Fruit fly (Drosophila melanogaster) whole organism, pupa: ENCODE results near the gene grsm.

Source experiments
- CG12605 ChIP-seq: fragments of 200-800 bp; sonication (Bioruptor generic); IDR thresholded peaks from 2 replicates; pipeline ENCODE4 v1.3.6; 2022; ENCODE audit warnings: missing biosample characterization, missing genetic modification characterization
- CG13204 ChIP-seq: fragments of 200-800 bp; sonication (Bioruptor generic); optimal IDR thresholded peaks from 2 replicates; lab custom pipeline; 2018; ENCODE audit warnings: missing biosample characterization, mild to moderate bottlenecking, missing genetic modification characterization, moderate library complexity
- CG14655 ChIP-seq: fragments of 200-800 bp; sonication (Bioruptor generic); optimal IDR thresholded peaks from 3 replicates; lab custom pipeline; 2017; ENCODE audit warnings: mild to moderate bottlenecking, missing biosample characterization, missing genetic modification reagents, missing genetic modification characterization
- CG15710 ChIP-seq: fragments of 200-800 bp; sonication (Bioruptor generic); optimal IDR thresholded peaks from 2 replicates; lab custom pipeline; 2018; ENCODE audit warnings: missing biosample characterization, mild to moderate bottlenecking, missing genetic modification characterization, moderate library complexity
- CG17806 ChIP-seq: fragments of 200-800 bp; sonication (Bioruptor generic); optimal IDR thresholded peaks from 2 replicates; lab custom pipeline; 2018; ENCODE audit warnings: missing biosample characterization, mild to moderate bottlenecking, missing genetic modification characterization, moderate library complexity
- CG32121 ChIP-seq: fragments of 200-800 bp; sonication (Bioruptor generic); IDR thresholded peaks from 2 replicates; pipeline ENCODE4 v1.3.6; 2022; ENCODE audit warnings: missing biosample characterization, missing genetic modification characterization
- CG34367 ChIP-seq: fragments of 200-800 bp; sonication (Bioruptor generic); optimal IDR thresholded peaks from 2 replicates; lab custom pipeline; 2018; ENCODE audit warnings: missing biosample characterization, mild to moderate bottlenecking, missing genetic modification characterization
- CG4496 ChIP-seq: fragments of 200-800 bp; sonication (Bioruptor generic); IDR thresholded peaks from 3 replicates; pipeline ENCODE4 v1.3.6; 2022; ENCODE audit warnings: missing biosample characterization, missing genetic modification characterization
- CG8159 ChIP-seq: fragments of 200-800 bp; sonication (Bioruptor generic); optimal IDR thresholded peaks from 3 replicates; lab custom pipeline; 2018; ENCODE audit warnings: missing biosample characterization, mild to moderate bottlenecking, missing genetic modification characterization, moderate library complexity
- CG8301 ChIP-seq: fragments of 200-800 bp; sonication (Bioruptor generic); optimal IDR thresholded peaks from 2 replicates; lab custom pipeline; 2018; ENCODE audit warnings: missing biosample characterization, mild to moderate bottlenecking, missing genetic modification characterization
- CG9948 ChIP-seq: fragments of 200-800 bp; sonication (Bioruptor generic); optimal IDR thresholded peaks from 2 replicates; lab custom pipeline; 2018; ENCODE audit warnings: missing biosample characterization, mild to moderate bottlenecking, missing genetic modification characterization, moderate library complexity
- D1 ChIP-seq: fragments of 200-800 bp; sonication (Bioruptor generic); optimal IDR thresholded peaks from 2 replicates; lab custom pipeline; 2018; ENCODE audit warnings: missing biosample characterization, mild to moderate bottlenecking, missing genetic modification characterization, moderate library complexity
- EcR ChIP-seq: fragments of 200-800 bp; sonication (Bioruptor generic); optimal IDR thresholded peaks from 3 replicates; lab custom pipeline; 2019; ENCODE audit warnings: missing biosample characterization, missing genetic modification characterization, mild to moderate bottlenecking, moderate library complexity, missing genetic modification reagents
- Ets98B ChIP-seq: fragments of 200-800 bp; sonication (Bioruptor generic); IDR thresholded peaks from 2 replicates; pipeline ENCODE4 v1.3.6; 2022; ENCODE audit warnings: missing biosample characterization, missing genetic modification characterization
- Pif1A ChIP-seq: fragments of 200-800 bp; sonication (Bioruptor generic); optimal IDR thresholded peaks from 3 replicates; lab custom pipeline; 2016; ENCODE audit warnings: missing biosample characterization, missing genetic modification characterization
- Pif1B ChIP-seq: fragments of 200-800 bp; sonication (Bioruptor generic); optimal IDR thresholded peaks from 3 replicates; lab custom pipeline; 2016; ENCODE audit warnings: missing biosample characterization, missing genetic modification characterization
- Snoo ChIP-seq: fragments of 200-800 bp; sonication (Bioruptor generic); optimal IDR thresholded peaks from 3 replicates; lab custom pipeline; 2017; ENCODE audit warnings: missing biosample characterization, mild to moderate bottlenecking, missing genetic modification characterization, inconsistent platforms
- fd96Ca ChIP-seq: fragments of 200-800 bp; sonication (Bioruptor generic); IDR thresholded peaks from 3 replicates; pipeline ENCODE4 v1.3.6; 2022; ENCODE audit warnings: missing biosample characterization, missing genetic modification characterization
- gl ChIP-seq: fragments of 200-800 bp; sonication (Bioruptor generic); optimal IDR thresholded peaks from 2 replicates; lab custom pipeline; 2018; ENCODE audit warnings: missing biosample characterization, mild to moderate bottlenecking, missing genetic modification characterization
- rn ChIP-seq: fragments of 200-800 bp; sonication (Bioruptor generic); IDR thresholded peaks from 2 replicates; pipeline ENCODE4 v1.3.6; 2022; ENCODE audit warnings: missing biosample characterization, missing genetic modification characterization

grsm gene

DNA sequence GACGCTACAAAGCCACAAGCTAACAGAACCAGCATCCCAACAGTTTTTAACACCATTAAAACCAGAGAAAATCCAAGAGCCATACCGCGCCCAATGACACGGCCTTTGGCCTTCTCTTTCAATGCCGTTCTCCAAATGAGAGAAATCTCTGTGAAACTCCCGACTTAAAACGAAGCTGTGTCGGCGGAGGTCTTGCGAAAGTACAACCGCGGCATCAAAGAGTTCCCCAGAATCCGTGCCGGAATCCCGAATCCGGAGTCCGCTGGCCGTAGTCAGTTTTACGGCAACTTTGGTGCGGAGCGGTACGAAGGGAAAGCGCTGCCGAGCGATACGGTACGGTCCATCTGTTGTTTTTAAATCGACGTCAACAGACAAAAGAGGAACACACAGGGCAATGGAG lies 51.7 kb downstream of the grsm start, which contains the start of gene beat-Vb:
TSS of gene beat-Vb (plus strand) at position 246 of the 400 bp plus-strand sequence.
- TF ChIP-seq Snoo (tag; lab: Kevin White, UChicago) (no peak), EcR (GFP tag; lab: Kevin White, UChicago) (no peak), CG17806 (no peak), gl (no peak), CG8159 (tag; lab: Kevin White, UChicago) (no peak), CG8301 (tag; lab: Kevin White, UChicago) (no peak), CG14655 (GFP tag; lab: Kevin White, UChicago) (no peak), CG32121 (GFP tag; lab: Robert Waterston, UW) (no peak), Pif1A (GFP tag; lab: Kevin White, UChicago) (no peak), rn (no peak), CG4496 (GFP tag; lab: Robert Waterston, UW) (no peak), Ets98B (GFP tag; lab: Robert Waterston, UW) (no peak), Pif1B (GFP tag; lab: Kevin White, UChicago) (no peak), D1 (tag; lab: Kevin White, UChicago) (no peak), CG15710 (tag; lab: Kevin White, UChicago) (no peak), CG9948 (no peak), CG12605 (GFP tag; lab: Robert Waterston, UW) (no peak)
- TF ChIP-seq, all 21 proteins: peak for 0

DNA sequence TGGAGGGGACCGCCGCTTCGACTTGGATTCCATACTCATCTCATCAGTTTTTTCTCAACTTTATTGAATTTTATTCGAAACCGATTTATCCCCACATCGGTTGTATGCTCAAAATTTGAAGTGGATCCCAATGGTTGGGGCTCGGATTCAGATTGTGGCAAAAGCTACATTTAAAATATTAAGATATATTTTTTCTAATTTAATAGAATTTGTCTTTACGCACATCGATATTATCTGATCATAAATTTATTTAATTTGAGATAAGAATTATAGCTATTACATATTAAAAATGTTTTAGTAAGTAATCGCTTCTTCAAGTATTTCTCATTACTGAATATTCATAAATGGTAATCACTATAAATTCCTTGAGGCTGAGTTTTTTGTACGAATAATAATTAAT lies 56.3 kb downstream of the grsm start, which contains the start of gene CG10909:
TSS of gene CG10909 (minus strand) at position 101 of the 400 bp plus-strand sequence.
- TF ChIP-seq CG12605 (GFP tag; lab: Robert Waterston, UW) (no peak), Snoo (tag; lab: Kevin White, UChicago) (no peak), CG13204 (GFP tag; lab: Kevin White, UChicago) (no peak), CG8301 (tag; lab: Kevin White, UChicago) (no peak), Ets98B (GFP tag; lab: Robert Waterston, UW) (no peak), fd96Ca (GFP tag; lab: Robert Waterston, UW) (no peak), CG15710 (tag; lab: Kevin White, UChicago) (no peak), rn (no peak), CG14655 (GFP tag; lab: Kevin White, UChicago) (no peak), CG34367 (tag; lab: Kevin White, UChicago) (no peak), Pif1B (GFP tag; lab: Kevin White, UChicago) (no peak), CG9948 (no peak)
